Worm (Caenorhabditis elegans) whole organism, early embryonic: ENCODE results near the gene nphp-4.

Experiments
- B0310.2 ChIP-seq: sonication (generic microtip); optimal IDR thresholded peaks from 2 replicates; lab custom pipeline; 2016; ENCODE audit warnings: mild to moderate bottlenecking, missing genetic modification characterization, missing compliant biosample characterization
- ama-1 ChIP-seq: fragments of 150-350 bp; optimal IDR thresholded peaks from 2 replicates; lab custom pipeline; 2014
- ceh-13 ChIP-seq: fragments of 200-800 bp; sonication (Bioruptor generic); optimal IDR thresholded peaks from 2 replicates; lab custom pipeline; 2018; ENCODE audit warnings: mild to moderate bottlenecking, missing genetic modification characterization, missing compliant biosample characterization
- flt-1 ChIP-seq: fragments of 200-800 bp; sonication (Bioruptor generic); IDR thresholded peaks from 2 replicates; pipeline ENCODE4 v1.3.6; 2022; ENCODE audit warnings: missing genetic modification characterization, missing compliant biosample characterization
- hmbx-1 ChIP-seq: sonication (generic microtip); optimal IDR thresholded peaks from 2 replicates; lab custom pipeline; 2016; ENCODE audit warnings: mild to moderate bottlenecking, missing genetic modification characterization, missing compliant biosample characterization
- pes-1 ChIP-seq: fragments of 200-800 bp; sonication (Bioruptor generic); IDR thresholded peaks from 2 replicates; pipeline ENCODE4 v1.3.6; 2022; ENCODE audit warnings: missing genetic modification reagents, missing genetic modification characterization, missing compliant biosample characterization

- TF ChIP-seq ceh-13 (GFP tag; lab: Kevin White, UChicago) (no peak), B0310.2 (no peak), ama-1 (lab: Kevin White, UChicago) (no peak), hmbx-1 (no peak), flt-1 (GFP tag; lab: Robert Waterston, UW) (no peak), pes-1 (GFP tag; lab: Robert Waterston, UW) (no peak)
These were observed 41.6 kb upstream of the nphp-4 start for ce11 chrV:11885087-11885486.
